Fruit fly (Drosophila melanogaster) S2 (cell line): Measurements from ENCODE around the gene CG45045.

Experiments
- CG8478 ChIP-seq: fragments of >200 bp; optimal IDR thresholded peaks from 2 replicates; lab custom pipeline; 2018
- CTCF ChIP-seq, 2 experiments: fragments of >200 bp; optimal IDR thresholded peaks; 2 replicates each; lab custom pipeline; 2018

- TF ChIP-seq CG8478 (lab: Kevin White, UChicago), result no peak
- TF ChIP-seq CTCF (optimal IDR thresholded peaks at IDR 0.05; lab: Kevin White, UChicago), result no peak
These were observed at the start of gene CG45045 for dm6 chr3R:17667279-17667678.
